Worm (Caenorhabditis elegans) whole organism, L3 larva: ENCODE results near the gene Y82E9BR.18.

Experiments
- elt-3 ChIP-seq, 3 experiments: fragments of 150-350 bp in 1 of 3; sonication (generic microtip) in 2 of 3; optimal IDR thresholded peaks; 2 replicates in 2 of 3; 4 replicates in 1 of 3; lab custom pipeline; 2014 to 2017; ENCODE audit warnings: missing biosample characterization in 3 of 3, missing genetic modification characterization in 3 of 3
- jun-1 ChIP-seq: fragments of 150-350 bp; optimal IDR thresholded peaks from 2 replicates; lab custom pipeline; 2014; ENCODE audit warnings: missing biosample characterization, missing genetic modification reagents, missing genetic modification characterization
- lin-15B ChIP-seq: fragments of 150-350 bp; optimal IDR thresholded peaks from 2 replicates; lab custom pipeline; 2014; ENCODE audit warnings: missing biosample characterization, missing genetic modification characterization
- nhr-237 ChIP-seq: fragments of 150-350 bp; optimal IDR thresholded peaks from 2 replicates; lab custom pipeline; 2014; ENCODE audit warnings: missing biosample characterization, missing genetic modification characterization
- zag-1 ChIP-seq: fragments of 150-350 bp; optimal IDR thresholded peaks from 2 replicates; lab custom pipeline; 2014; ENCODE audit warnings: missing biosample characterization, missing genetic modification characterization

DNA sequence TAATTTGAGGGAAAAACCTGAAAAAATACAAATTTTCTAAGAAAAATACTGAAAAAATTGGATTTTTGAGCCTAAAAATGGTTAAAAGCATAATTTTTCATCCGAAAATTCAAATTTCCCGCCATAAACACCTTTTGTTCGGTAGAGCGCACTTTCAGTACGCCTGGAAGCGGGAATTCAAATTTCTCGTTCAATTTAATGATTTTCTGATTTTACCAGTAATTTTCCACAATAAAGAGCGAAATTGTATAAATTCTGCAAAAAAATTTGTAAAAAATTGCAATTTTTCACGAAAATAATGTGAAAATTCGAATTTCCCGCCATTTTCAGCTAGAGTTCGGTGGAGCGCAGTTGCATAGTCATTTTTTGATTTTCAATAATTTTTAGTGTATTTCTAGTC lies 54.9 kb downstream of the Y82E9BR.18 start:
- TF ChIP-seq lin-15B (tag; lab: Kevin White, UChicago), result no peak
- TF ChIP-seq zag-1 (tag; lab: Kevin White, UChicago), result no peak
- no peak for TF ChIP-seq jun-1 (tag; lab: Kevin White, UChicago)
- TF ChIP-seq nhr-237 (tag; lab: Kevin White, UChicago), result no peak
- no peak for TF ChIP-seq elt-3 (tag; optimal IDR thresholded peaks at IDR 0.05; lab: Kevin White, UChicago)
